Fruit fly (Drosophila melanogaster) whole organism, embryonic: ENCODE measurements around the gene yrt.

ENCODE experiments used
- Aef1 ChIP-seq: fragments of 200-800 bp; sonication (Bioruptor generic); IDR thresholded peaks from 3 replicates; pipeline ENCODE4 v1.3.6; 2022; ENCODE audit warnings: missing biosample characterization, missing genetic modification characterization
- BtbVII ChIP-seq: fragments of 200-800 bp; sonication (Bioruptor generic); optimal IDR thresholded peaks from 3 replicates; lab custom pipeline; 2017; ENCODE audit warnings: missing biosample characterization, mild to moderate bottlenecking, missing genetic modification characterization
- CG10565 ChIP-seq: fragments of 200-800 bp; sonication (Bioruptor generic); optimal IDR thresholded peaks from 3 replicates; lab custom pipeline; 2016; ENCODE audit warnings: missing biosample characterization, mild to moderate bottlenecking, missing genetic modification characterization
- CG11723 ChIP-seq: fragments of 200-800 bp; sonication (Bioruptor generic); optimal IDR thresholded peaks from 2 replicates; lab custom pipeline; 2017; ENCODE audit warnings: missing biosample characterization, mild to moderate bottlenecking, missing genetic modification characterization
- CG12744 ChIP-seq: fragments of 200-800 bp; sonication (Bioruptor generic); optimal IDR thresholded peaks from 2 replicates; lab custom pipeline; 2016; ENCODE audit warnings: missing biosample characterization, missing genetic modification characterization
- CG12769 ChIP-seq: fragments of 200-800 bp; sonication (Bioruptor generic); optimal IDR thresholded peaks from 2 replicates; lab custom pipeline; 2019; ENCODE audit warnings: missing biosample characterization, mild to moderate bottlenecking, missing genetic modification characterization, moderate library complexity
- CG14050 ChIP-seq: fragments of 200-800 bp; sonication (Bioruptor generic); IDR thresholded peaks from 3 replicates; pipeline ENCODE4 v1.3.6; 2022; ENCODE audit warnings: missing biosample characterization, missing genetic modification characterization
- CG14441 ChIP-seq: fragments of 200-800 bp; sonication (Bioruptor generic); IDR thresholded peaks from 2 replicates; pipeline ENCODE4 v1.3.6; 2022; ENCODE audit warnings: missing biosample characterization, missing genetic modification characterization
- CG14667 ChIP-seq: fragments of 200-800 bp; sonication (Bioruptor generic); IDR thresholded peaks from 2 replicates; pipeline ENCODE4 v1.3.6; 2022; ENCODE audit warnings: missing biosample characterization, missing genetic modification characterization
- CG17612 ChIP-seq: fragments of 200-800 bp; sonication (Bioruptor generic); IDR thresholded peaks from 2 replicates; pipeline ENCODE4 v1.3.6; 2022; ENCODE audit warnings: missing biosample characterization, missing genetic modification characterization
- CG17802 ChIP-seq: fragments of 200-800 bp; sonication (Bioruptor generic); optimal IDR thresholded peaks from 2 replicates; lab custom pipeline; 2018; ENCODE audit warnings: missing biosample characterization, mild to moderate bottlenecking, missing genetic modification characterization, moderate library complexity
- CG2199 ChIP-seq: fragments of 200-800 bp; sonication (Bioruptor generic); IDR thresholded peaks from 3 replicates; pipeline ENCODE4 v1.3.6; 2022; ENCODE audit warnings: missing biosample characterization, missing genetic modification characterization
- CG33557 ChIP-seq: fragments of 200-800 bp; sonication (Bioruptor generic); optimal IDR thresholded peaks from 2 replicates; lab custom pipeline; 2019; ENCODE audit warnings: missing biosample characterization, mild to moderate bottlenecking, missing genetic modification characterization, moderate library complexity
- CG3726 ChIP-seq: fragments of 200-800 bp; sonication (Bioruptor generic); IDR thresholded peaks from 3 replicates; pipeline ENCODE4, ENCODE4 v1.3.6; 2022; ENCODE audit warnings: missing biosample characterization, missing genetic modification characterization
- CG6272 ChIP-seq: fragments of 200-800 bp; sonication (Bioruptor generic); IDR thresholded peaks from 2 replicates; pipeline ENCODE4 v1.3.6; 2022; ENCODE audit warnings: missing biosample characterization, missing genetic modification characterization
- CG6689 ChIP-seq: fragments of 200-800 bp; sonication (Bioruptor generic); IDR thresholded peaks from 2 replicates; pipeline ENCODE4 v1.3.6; 2022; ENCODE audit warnings: missing biosample characterization, missing genetic modification characterization
- CG7987 ChIP-seq: fragments of 200-800 bp; sonication (Bioruptor generic); optimal IDR thresholded peaks from 2 replicates; lab custom pipeline; 2018; ENCODE audit warnings: missing biosample characterization, mild to moderate bottlenecking, missing genetic modification characterization, moderate library complexity
- CG8281 ChIP-seq: fragments of 200-800 bp; sonication (Bioruptor generic); optimal IDR thresholded peaks from 2 replicates; lab custom pipeline; 2018; ENCODE audit warnings: missing biosample characterization, mild to moderate bottlenecking, missing genetic modification characterization, moderate library complexity
- CkIIα-i1 ChIP-seq: fragments of 200-800 bp; sonication (Bioruptor generic); IDR thresholded peaks from 2 replicates; pipeline ENCODE4 v1.3.6; 2022; ENCODE audit warnings: missing biosample characterization, missing genetic modification characterization
- D ChIP-seq, 2 experiments: fragments of 200-800 bp in 1 of 2; fragments of >200 bp in 1 of 2; sonication (Bioruptor generic) in 1 of 2; optimal IDR thresholded peaks; 2 replicates in 1 of 2; 3 replicates in 1 of 2; lab custom pipeline; 2017; ENCODE audit warnings: mild to moderate bottlenecking in 1 of 2, missing biosample characterization in 1 of 2, missing genetic modification characterization in 1 of 2, missing genetic modification reagents in 1 of 2
- Dip3 ChIP-seq: fragments of 200-800 bp; sonication (Bioruptor generic); optimal IDR thresholded peaks from 3 replicates; lab custom pipeline; 2016; ENCODE audit warnings: missing biosample characterization, missing genetic modification characterization
- H2.0 ChIP-seq: fragments of 200-800 bp; sonication (Bioruptor generic); IDR thresholded peaks from 2 replicates; pipeline ENCODE4 v1.3.6; 2022; ENCODE audit warnings: missing biosample characterization, missing genetic modification characterization
- HLH4C ChIP-seq: fragments of 200-800 bp; sonication (Bioruptor generic); IDR thresholded peaks from 3 replicates; pipeline ENCODE4 v1.3.6; 2022; ENCODE audit warnings: missing biosample characterization, missing genetic modification characterization; ENCODE audit not compliant: partially characterized antibody
- HmgD ChIP-seq: fragments of 200-800 bp; sonication (Bioruptor generic); optimal IDR thresholded peaks from 3 replicates; lab custom pipeline; 2016; ENCODE audit warnings: missing biosample characterization, missing genetic modification characterization
- Hr39 ChIP-seq: fragments of >200 bp; optimal IDR thresholded peaks from 2 replicates; lab custom pipeline; 2017
- MBD-R2 ChIP-seq: fragments of 200-800 bp; sonication (Bioruptor generic); IDR thresholded peaks from 2 replicates; pipeline ENCODE4 v1.3.6; 2022; ENCODE audit warnings: missing biosample characterization, missing genetic modification characterization
- NC2α ChIP-seq: fragments of 200-800 bp; sonication (Bioruptor generic); optimal IDR thresholded peaks from 2 replicates; lab custom pipeline; 2016; ENCODE audit warnings: missing biosample characterization, missing genetic modification characterization
- Poxn ChIP-seq: fragments of 200-800 bp; sonication (Bioruptor generic); IDR thresholded peaks from 2 replicates; pipeline ENCODE4 v1.3.6; 2022; ENCODE audit warnings: missing biosample characterization, missing genetic modification characterization
- Sox102F ChIP-seq: fragments of 200-800 bp; sonication (Bioruptor generic); optimal IDR thresholded peaks from 2 replicates; lab custom pipeline; 2018; ENCODE audit warnings: missing biosample characterization, mild to moderate bottlenecking, missing genetic modification characterization, moderate library complexity
- Ssrp ChIP-seq: fragments of 200-800 bp; sonication (Bioruptor generic); optimal IDR thresholded peaks from 2 replicates; lab custom pipeline; 2018; ENCODE audit warnings: missing biosample characterization, mild to moderate bottlenecking, missing genetic modification characterization, moderate library complexity
- Trl ChIP-seq, 3 experiments: fragments of >200 bp in 2 of 3; fragments of 200-800 bp in 1 of 3; sonication (Bioruptor generic) in 1 of 3; optimal IDR thresholded peaks; 2 replicates in 1 of 3; 3 replicates in 2 of 3; lab custom pipeline; 2016 to 2017; ENCODE audit warnings: missing biosample characterization in 1 of 3, missing genetic modification characterization in 1 of 3
- al ChIP-seq: fragments of 200-800 bp; sonication (Bioruptor generic); IDR thresholded peaks from 2 replicates; pipeline ENCODE4 v1.3.6; 2022; ENCODE audit warnings: missing biosample characterization, missing genetic modification characterization
- bab2 ChIP-seq: fragments of 200-800 bp; sonication (Bioruptor generic); optimal IDR thresholded peaks from 2 replicates; lab custom pipeline; 2016; ENCODE audit warnings: missing biosample characterization, missing genetic modification characterization
- chm ChIP-seq: fragments of 200-800 bp; sonication (Bioruptor generic); IDR thresholded peaks from 2 replicates; pipeline ENCODE4 v1.3.6; 2022; ENCODE audit warnings: missing biosample characterization, missing genetic modification characterization
- chn ChIP-seq: fragments of 200-800 bp; sonication (Bioruptor generic); optimal IDR thresholded peaks from 2 replicates; lab custom pipeline; 2016; ENCODE audit warnings: missing biosample characterization, missing genetic modification characterization
- croc ChIP-seq: fragments of 200-800 bp; sonication (Bioruptor generic); conservative IDR thresholded peaks from 3 replicates; pipeline ENCODE4 v1.3.6; 2022; ENCODE audit warnings: missing biosample characterization, missing genetic modification characterization
- crp ChIP-seq, 2 experiments: fragments of 200-800 bp; sonication (Bioruptor generic); optimal IDR thresholded peaks; 2 replicates in 1 of 2; 3 replicates in 1 of 2; lab custom pipeline; 2017; ENCODE audit warnings: missing biosample characterization in 2 of 2, missing genetic modification characterization in 2 of 2, mild to moderate bottlenecking in 1 of 2, moderate library complexity in 1 of 2
- cwo ChIP-seq: fragments of 200-800 bp; sonication (Bioruptor generic); optimal IDR thresholded peaks from 3 replicates; lab custom pipeline; 2017; ENCODE audit warnings: missing biosample characterization, missing genetic modification characterization, mild to moderate bottlenecking, moderate library complexity, missing genetic modification reagents
- dimm ChIP-seq: fragments of 200-800 bp; sonication (Bioruptor generic); IDR thresholded peaks from 2 replicates; pipeline ENCODE4 v1.3.6; 2022; ENCODE audit warnings: missing biosample characterization, missing genetic modification characterization
- dmrt99B ChIP-seq: fragments of 200-800 bp; sonication (Bioruptor generic); optimal IDR thresholded peaks from 2 replicates; lab custom pipeline; 2018; ENCODE audit warnings: missing biosample characterization, mild to moderate bottlenecking, missing genetic modification characterization, moderate library complexity
- fd96Cb ChIP-seq: fragments of 200-800 bp; sonication (Bioruptor generic); optimal IDR thresholded peaks from 2 replicates; lab custom pipeline; 2018; ENCODE audit warnings: missing biosample characterization, mild to moderate bottlenecking, missing genetic modification characterization, moderate library complexity
- ftz-f1 ChIP-seq: fragments of 200-800 bp; sonication (Bioruptor generic); optimal IDR thresholded peaks from 2 replicates; lab custom pipeline; 2016; ENCODE audit warnings: missing biosample characterization, missing genetic modification characterization
- jigr1 ChIP-seq: fragments of 200-800 bp; sonication (Bioruptor generic); IDR thresholded peaks from 3 replicates; pipeline ENCODE4 v1.3.6; 2022; ENCODE audit warnings: missing biosample characterization, missing genetic modification characterization
- klu ChIP-seq: fragments of 200-800 bp; sonication (Bioruptor generic); IDR thresholded peaks from 2 replicates; pipeline ENCODE4 v1.3.6; 2022; ENCODE audit warnings: missing biosample characterization, missing genetic modification characterization
- nerfin-1 ChIP-seq: fragments of 200-800 bp; sonication (Bioruptor generic); optimal IDR thresholded peaks from 3 replicates; lab custom pipeline; 2019; ENCODE audit warnings: missing biosample characterization, mild to moderate bottlenecking, missing genetic modification characterization, moderate library complexity
- org-1 ChIP-seq: fragments of 200-800 bp; sonication (Bioruptor generic); optimal IDR thresholded peaks from 2 replicates; lab custom pipeline; 2017; ENCODE audit warnings: missing biosample characterization, missing genetic modification characterization
- ro ChIP-seq: fragments of 200-800 bp; sonication (Bioruptor generic); IDR thresholded peaks from 2 replicates; pipeline ENCODE4 v1.3.6; 2022; ENCODE audit warnings: missing biosample characterization, missing genetic modification characterization
- sob ChIP-seq: fragments of 200-800 bp; sonication (Bioruptor generic); IDR thresholded peaks from 2 replicates; pipeline ENCODE4 v1.3.6; 2022; ENCODE audit warnings: missing biosample characterization, missing genetic modification characterization
- sr ChIP-seq: fragments of 200-800 bp; sonication (Bioruptor generic); IDR thresholded peaks from 3 replicates; pipeline ENCODE4 v1.3.6; 2022; ENCODE audit warnings: missing biosample characterization, missing genetic modification characterization
- toy ChIP-seq: fragments of 200-800 bp; sonication (Bioruptor generic); IDR thresholded peaks from 2 replicates; pipeline ENCODE4 v1.3.6; 2022; ENCODE audit warnings: missing biosample characterization, missing genetic modification characterization

yrt gene

DNA sequence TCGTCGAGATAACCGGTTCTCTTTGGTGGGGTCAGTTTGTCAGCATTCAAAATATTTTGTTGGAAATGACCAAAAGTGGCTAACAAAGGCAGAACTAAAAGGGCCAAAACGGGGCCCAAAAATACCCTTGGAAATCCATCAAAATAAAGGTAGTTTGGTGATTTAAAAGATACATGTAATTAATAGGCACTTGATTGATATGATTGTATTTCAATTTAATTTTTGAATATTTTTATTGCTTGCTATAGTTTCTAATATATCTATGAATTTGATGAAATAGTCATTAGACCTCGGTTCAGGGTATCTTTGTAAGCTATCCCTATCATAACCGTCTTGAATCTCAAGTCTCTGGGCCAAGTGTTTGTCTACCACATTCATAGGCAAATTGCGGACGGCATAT, 19.2 kb upstream of the yrt start (continued):
- TF ChIP-seq CG14667 (GFP tag; lab: Robert Waterston, UW): peak; percentile 59
- TF ChIP-seq Trl (optimal IDR thresholded peaks at IDR 0.05; lab: Kevin White, UChicago): no peak
- peak; percentile 64 for TF ChIP-seq Trl (GFP tag; optimal IDR thresholded peaks at IDR 0.05; lab: Kevin White, UChicago)
- TF ChIP-seq CG8281 (tag; lab: Kevin White, UChicago): no peak
- peak; percentile 72 for TF ChIP-seq Dip3 (GFP tag; lab: Kevin White, UChicago)
- peak; percentile 41; the same call in 1 of the 2 replicates for TF ChIP-seq toy
- TF ChIP-seq Poxn: no peak
- TF ChIP-seq org-1 (GFP tag; lab: Kevin White, UChicago): peak; percentile 23
- TF ChIP-seq sr (GFP tag; lab: Robert Waterston, UW): no peak
- peak; percentile 75 for TF ChIP-seq Sox102F (GFP tag; lab: Kevin White, UChicago)
- TF ChIP-seq CkIIα-i1 (GFP tag; lab: Robert Waterston, UW): no peak
- no peak for TF ChIP-seq CG33557 (GFP tag; lab: Kevin White, UChicago)
- peak; percentile 77 for TF ChIP-seq dmrt99B (tag; lab: Kevin White, UChicago)
- 0 out of 2 replicates have a peak, but pooled peaks have one; percentile 12 for TF ChIP-seq dimm (GFP tag; lab: Robert Waterston, UW)
- TF ChIP-seq cwo: peak; percentile 67
- TF ChIP-seq MBD-R2 (GFP tag; lab: Robert Waterston, UW): peak; percentile 39; the same call in 1 of the 2 replicates
- TF ChIP-seq CG12744 (GFP tag; lab: Kevin White, UChicago): peak; percentile 41
- peak; percentile 46; the same call in 1 of the 3 replicates for TF ChIP-seq croc (GFP tag; lab: Robert Waterston, UW)
- peak; percentile 49; the same call in 1 of the 2 replicates for TF ChIP-seq CG17612
- TF ChIP-seq bab2 (GFP tag; lab: Kevin White, UChicago): peak; percentile 67
- TF ChIP-seq CG14441: peak; percentile 72
- no peak for TF ChIP-seq CG2199 (GFP tag; lab: Robert Waterston, UW)
- no peak for TF ChIP-seq Hr39
- peak; percentile 56 for TF ChIP-seq H2.0 (GFP tag; lab: Robert Waterston, UW)
- peak; percentile 67 for TF ChIP-seq klu (GFP tag; lab: Robert Waterston, UW)
- peak; percentile 46 for TF ChIP-seq CG12769 (tag; lab: Kevin White, UChicago)
- peak; percentile 67 for TF ChIP-seq Ssrp (tag; lab: Kevin White, UChicago)
- TF ChIP-seq CG10565 (GFP tag; lab: Kevin White, UChicago): no peak
- peak; percentile 64 for TF ChIP-seq sob (GFP tag; lab: Robert Waterston, UW)
- TF ChIP-seq CG3726 (GFP tag; lab: Robert Waterston, UW): 0 out of 3 replicates have a peak, but pooled peaks have one; percentile 62
- peak; percentile 18 for TF ChIP-seq CG11723 (GFP tag; lab: Kevin White, UChicago)
- no peak for TF ChIP-seq ro
- TF ChIP-seq BtbVII (GFP tag; lab: Kevin White, UChicago): peak; percentile 66
- no peak for TF ChIP-seq NC2α (GFP tag; lab: Kevin White, UChicago)
- TF ChIP-seq ftz-f1 (GFP tag; lab: Kevin White, UChicago): no peak
- peak; percentile 70; the same call in 2 of the 3 replicates for TF ChIP-seq Aef1
- no peak for TF ChIP-seq CG7987 (GFP tag; lab: Kevin White, UChicago)
- TF ChIP-seq fd96Cb (tag; lab: Kevin White, UChicago): peak; percentile 65
- peak; percentile 47 for TF ChIP-seq nerfin-1 (tag; lab: Kevin White, UChicago)
- peak; percentile 30 for TF ChIP-seq chn (GFP tag; lab: Kevin White, UChicago)
- no peak for TF ChIP-seq D (optimal IDR thresholded peaks at IDR 0.05; lab: Kevin White, UChicago)
- peak; percentile 49 for TF ChIP-seq D (GFP tag; optimal IDR thresholded peaks at IDR 0.05; lab: Kevin White, UChicago)
- TF ChIP-seq CG14050 (GFP tag; lab: Robert Waterston, UW): peak; percentile 31; the same call in 1 of the 3 replicates
- 0 out of 3 replicates have a peak, but pooled peaks have one; percentile 22 for TF ChIP-seq jigr1 (GFP tag; lab: Robert Waterston, UW)
- TF ChIP-seq HmgD (GFP tag; lab: Kevin White, UChicago): no peak
- TF ChIP-seq al (GFP tag; lab: Robert Waterston, UW): peak; percentile 80
- peak; percentile 58; the same call in 1 of the 2 replicates for TF ChIP-seq chm (GFP tag; lab: Robert Waterston, UW)
- TF ChIP-seq HLH4C (GFP tag; lab: Robert Waterston, UW): no peak
- peak; percentile 50; the same call in 1 of the 2 replicates for TF ChIP-seq CG6272 (GFP tag; lab: Robert Waterston, UW)
- no peak for TF ChIP-seq CG17802 (tag; lab: Kevin White, UChicago)
- no peak for TF ChIP-seq crp (GFP tag; optimal IDR thresholded peaks at IDR 0.05; lab: Kevin White, UChicago)
- peak; percentile 74; the same call in 1 of the 2 replicates for TF ChIP-seq CG6689 (GFP tag; lab: Robert Waterston, UW)
